Worm (Caenorhabditis elegans) whole organism, L1 larva: ENCODE results near the gene Y15E3A.5.
A peak's percentile ranks its signal among the peaks of the same experiment; 100 is the strongest.

ENCODE experiments used
- aly-2 ChIP-seq: fragments of 150-350 bp; optimal IDR thresholded peaks from 2 replicates; lab custom pipeline; 2014; ENCODE audit warnings: missing biosample characterization, missing genetic modification characterization
- blmp-1 ChIP-seq: fragments of 150-350 bp; optimal IDR thresholded peaks from 2 replicates; lab custom pipeline; 2014; ENCODE audit warnings: missing biosample characterization, missing genetic modification characterization
- ceh-63 ChIP-seq: fragments of 200-800 bp; sonication (Bioruptor generic); optimal IDR thresholded peaks from 2 replicates; lab custom pipeline; 2018; ENCODE audit warnings: mild to moderate bottlenecking, missing genetic modification characterization, missing compliant biosample characterization
- ceh-8 ChIP-seq: fragments of 200-800 bp; sonication (Bioruptor generic); optimal IDR thresholded peaks from 2 replicates; lab custom pipeline; 2018; ENCODE audit warnings: mild to moderate bottlenecking, missing genetic modification characterization, moderate library complexity, missing compliant biosample characterization
- ceh-82 ChIP-seq, 3 experiments: fragments of 150-350 bp in 1 of 3; sonication (generic microtip) in 2 of 3; optimal IDR thresholded peaks; 2 replicates each; lab custom pipeline; 2014 to 2017; ENCODE audit warnings: missing biosample characterization in 3 of 3, missing genetic modification characterization in 3 of 3
- dsc-1 ChIP-seq: sonication (generic microtip); optimal IDR thresholded peaks from 2 replicates; lab custom pipeline; 2016; ENCODE audit warnings: mild to moderate bottlenecking, missing genetic modification characterization, missing compliant biosample characterization
- efl-1 ChIP-seq, 4 experiments: fragments of 150-350 bp; optimal IDR thresholded peaks in 3 of 4; peaks in 1 of 4; 1 replicate in 1 of 4; 2 replicates in 3 of 4; lab custom pipeline; 2014; ENCODE audit warnings: missing biosample characterization in 2 of 4, missing genetic modification characterization in 2 of 4, missing genetic modification reagents in 2 of 4
- efl-3 ChIP-seq: fragments of 200-800 bp; sonication (Bioruptor generic); optimal IDR thresholded peaks from 2 replicates; lab custom pipeline; 2018; ENCODE audit warnings: mild to moderate bottlenecking, missing genetic modification characterization, missing compliant biosample characterization
- elt-2 ChIP-seq: sonication (generic microtip); optimal IDR thresholded peaks from 2 replicates; lab custom pipeline; 2016; ENCODE audit warnings: missing genetic modification characterization, mild to moderate bottlenecking, inconsistent platforms, missing compliant biosample characterization, missing genetic modification reagents
- elt-3 ChIP-seq, 6 experiments: fragments of 150-350 bp in 1 of 6; sonication (generic microtip); optimal IDR thresholded peaks; 2 replicates each; lab custom pipeline; 2017 to 2018; ENCODE audit warnings: missing biosample characterization in 6 of 6, missing genetic modification characterization in 6 of 6, inconsistent platforms in 1 of 6
- ets-5 ChIP-seq: fragments of 200-800 bp; sonication (Bioruptor generic); IDR thresholded peaks from 2 replicates; pipeline ENCODE4 v1.3.6; 2022; ENCODE audit warnings: missing genetic modification characterization, missing compliant biosample characterization
- fos-1 ChIP-seq: fragments of 150-350 bp; optimal IDR thresholded peaks from 2 replicates; lab custom pipeline; 2014; ENCODE audit warnings: missing biosample characterization, missing genetic modification characterization
- grh-1 ChIP-seq: fragments of 200-800 bp; sonication (Bioruptor generic); IDR thresholded peaks from 2 replicates; pipeline ENCODE4 v1.3.6; 2022; ENCODE audit warnings: missing genetic modification reagents, missing genetic modification characterization, missing compliant biosample characterization
- hlh-4 ChIP-seq: sonication (generic microtip); optimal IDR thresholded peaks from 2 replicates; lab custom pipeline; 2016; ENCODE audit warnings: mild to moderate bottlenecking, missing genetic modification characterization, missing compliant biosample characterization
- irx-1 ChIP-seq: sonication (generic microtip); optimal IDR thresholded peaks from 2 replicates; lab custom pipeline; 2016; ENCODE audit warnings: missing genetic modification characterization, missing compliant biosample characterization
- jun-1 ChIP-seq: fragments of 150-350 bp; optimal IDR thresholded peaks from 2 replicates; lab custom pipeline; 2014; ENCODE audit warnings: missing biosample characterization, missing genetic modification reagents, missing genetic modification characterization
- lin-14 ChIP-seq: fragments of 200-800 bp; sonication (Bioruptor generic); optimal IDR thresholded peaks from 2 replicates; lab custom pipeline; 2018; ENCODE audit warnings: mild to moderate bottlenecking, missing genetic modification characterization, moderate library complexity, missing compliant biosample characterization
- lin-15B ChIP-seq: fragments of 150-350 bp; sonication (generic microtip); optimal IDR thresholded peaks from 3 replicates; lab custom pipeline; 2014; ENCODE audit warnings: missing biosample characterization, missing genetic modification characterization
- lin-35 ChIP-seq, 2 experiments: fragments of 150-350 bp; optimal IDR thresholded peaks; 2 replicates each; lab custom pipeline; 2014; ENCODE audit warnings: missing biosample characterization in 2 of 2, missing genetic modification characterization in 2 of 2, missing genetic modification reagents in 2 of 2
- lsy-2 ChIP-seq, 2 experiments: fragments of 150-350 bp; optimal IDR thresholded peaks; 2 replicates each; lab custom pipeline; 2014; ENCODE audit warnings: missing biosample characterization in 2 of 2, missing genetic modification characterization in 2 of 2
- mab-9 ChIP-seq: fragments of 200-800 bp; sonication (Bioruptor generic); IDR thresholded peaks from 2 replicates; pipeline ENCODE4 v1.3.6; 2022; ENCODE audit warnings: missing genetic modification reagents, missing genetic modification characterization, missing compliant biosample characterization
- mep-1 ChIP-seq: fragments of 150-350 bp; optimal IDR thresholded peaks from 2 replicates; lab custom pipeline; 2014; ENCODE audit warnings: missing biosample characterization, missing genetic modification characterization
- nhr-11 ChIP-seq: fragments of 150-350 bp; optimal IDR thresholded peaks from 2 replicates; lab custom pipeline; 2014; ENCODE audit warnings: missing biosample characterization, missing genetic modification characterization
- nhr-20 ChIP-seq: sonication (generic microtip); optimal IDR thresholded peaks from 2 replicates; lab custom pipeline; 2016; ENCODE audit warnings: mild to moderate bottlenecking, missing genetic modification characterization, missing compliant biosample characterization
- nhr-28 ChIP-seq: fragments of 150-350 bp; optimal IDR thresholded peaks from 2 replicates; lab custom pipeline; 2014; ENCODE audit warnings: missing biosample characterization, missing genetic modification characterization
- nhr-47 ChIP-seq: sonication (generic microtip); optimal IDR thresholded peaks from 2 replicates; lab custom pipeline; 2016; ENCODE audit warnings: mild to moderate bottlenecking, missing genetic modification characterization, moderate library complexity, missing compliant biosample characterization
- nhr-71 ChIP-seq: sonication (generic microtip); optimal IDR thresholded peaks from 2 replicates; lab custom pipeline; 2016; ENCODE audit warnings: mild to moderate bottlenecking, missing genetic modification characterization, moderate library complexity, missing compliant biosample characterization
- nhr-76 ChIP-seq: sonication (generic microtip); optimal IDR thresholded peaks from 2 replicates; lab custom pipeline; 2017; ENCODE audit warnings: missing biosample characterization, missing genetic modification characterization
- nhr-84 ChIP-seq: sonication (generic microtip); optimal IDR thresholded peaks from 2 replicates; lab custom pipeline; 2017; ENCODE audit warnings: missing biosample characterization, missing genetic modification characterization
- nhr-85 ChIP-seq: sonication (generic microtip); peaks from one replicate; lab custom pipeline; 2016; ENCODE audit warnings: missing genetic modification characterization, inconsistent platforms, missing compliant biosample characterization
- nhr-90 ChIP-seq: sonication (generic microtip); optimal IDR thresholded peaks from 2 replicates; lab custom pipeline; 2016; ENCODE audit warnings: mild to moderate bottlenecking, missing genetic modification characterization, missing compliant biosample characterization; ENCODE audit not compliant: poor library complexity
- pag-3 ChIP-seq: sonication (generic microtip); optimal IDR thresholded peaks from 2 replicates; lab custom pipeline; 2017; ENCODE audit warnings: missing genetic modification characterization, mild to moderate bottlenecking, missing compliant biosample characterization, antibody characterized with exemption, borderline replicate concordance; ENCODE audit not compliant: insufficient read depth
- pqm-1 ChIP-seq: sonication (generic microtip); optimal IDR thresholded peaks from 3 replicates; lab custom pipeline; 2017; ENCODE audit warnings: missing biosample characterization, missing genetic modification characterization
- rnt-1 ChIP-seq: sonication (generic microtip); optimal IDR thresholded peaks from 2 replicates; lab custom pipeline; 2016; ENCODE audit warnings: mild to moderate bottlenecking, missing genetic modification characterization, moderate library complexity, missing compliant biosample characterization
- snu-23 ChIP-seq: sonication (generic microtip); optimal IDR thresholded peaks from 2 replicates; lab custom pipeline; 2016; ENCODE audit warnings: missing genetic modification characterization, missing compliant biosample characterization
- sup-37 ChIP-seq: fragments of 200-800 bp; sonication (Bioruptor generic); optimal IDR thresholded peaks from 2 replicates; lab custom pipeline; 2018; ENCODE audit warnings: mild to moderate bottlenecking, missing genetic modification characterization, missing compliant biosample characterization
- tlp-1 ChIP-seq: fragments of 150-350 bp; optimal IDR thresholded peaks from 2 replicates; lab custom pipeline; 2014; ENCODE audit warnings: missing biosample characterization, missing genetic modification characterization
- unc-130 ChIP-seq: fragments of 150-350 bp; optimal IDR thresholded peaks from 2 replicates; lab custom pipeline; 2017; ENCODE audit warnings: missing biosample characterization, missing genetic modification characterization, inconsistent platforms
- unc-30 ChIP-seq: sonication (generic microtip); optimal IDR thresholded peaks from 2 replicates; lab custom pipeline; 2017; ENCODE audit warnings: missing biosample characterization, missing genetic modification characterization
- unc-86 ChIP-seq: sonication (generic microtip); optimal IDR thresholded peaks from 2 replicates; lab custom pipeline; 2016; ENCODE audit warnings: missing genetic modification characterization, missing compliant biosample characterization
- unc-98 ChIP-seq: fragments of 200-800 bp; sonication (Bioruptor generic); IDR thresholded peaks from 2 replicates; pipeline ENCODE4 v1.3.6; 2022; ENCODE audit warnings: missing genetic modification characterization, missing compliant biosample characterization
- vab-15 ChIP-seq: sonication (generic microtip); optimal IDR thresholded peaks from 2 replicates; lab custom pipeline; 2017; ENCODE audit warnings: missing genotype, mild to moderate bottlenecking, missing genetic modification characterization, missing compliant biosample characterization
- xbp-1 ChIP-seq: sonication (generic microtip); optimal IDR thresholded peaks from 2 replicates; lab custom pipeline; 2016; ENCODE audit warnings: missing genetic modification characterization, missing compliant biosample characterization
- zag-1 ChIP-seq: fragments of 150-350 bp; optimal IDR thresholded peaks from 2 replicates; lab custom pipeline; 2014; ENCODE audit warnings: missing biosample characterization, missing genetic modification characterization
- zip-4 ChIP-seq: fragments of 200-800 bp; sonication (Bioruptor generic); optimal IDR thresholded peaks from 2 replicates; lab custom pipeline; 2018; ENCODE audit warnings: mild to moderate bottlenecking, missing genetic modification characterization, moderate library complexity, missing compliant biosample characterization

Gene Y15E3A.5

ce11 chrX:15325709-15326108 is 14.6 kb upstream of the Y15E3A.5 start, which contains the start of gene Y15E3A.3:
Y15E3A.3 (minus strand) TSS chrX:15325809.
- no peak for TF ChIP-seq unc-30
- TF ChIP-seq dsc-1, result no peak
- no peak for TF ChIP-seq nhr-90
- no peak for TF ChIP-seq jun-1 (tag; lab: Kevin White, UChicago)
- no peak for TF ChIP-seq hlh-4 (tag; lab: Kevin White, UChicago)
- TF ChIP-seq ceh-63 (GFP tag; lab: Kevin White, UChicago), result no peak
- TF ChIP-seq irx-1 (tag; lab: Kevin White, UChicago), result no peak
- no peak for TF ChIP-seq zip-4 (GFP tag; lab: Kevin White, UChicago)
- TF ChIP-seq nhr-76 (tag; lab: Kevin White, UChicago), result no peak
- TF ChIP-seq nhr-85 (tag; lab: Kevin White, UChicago), result no peak
- TF ChIP-seq tlp-1 (tag; lab: Kevin White, UChicago), result no peak
- TF ChIP-seq pag-3 (tag; lab: Kevin White, UChicago), result no peak
- no peak for TF ChIP-seq vab-15 (tag; lab: Kevin White, UChicago)
- TF ChIP-seq grh-1 (GFP tag; lab: Robert Waterston, UW), result no peak
- TF ChIP-seq elt-2, result no peak
- no peak for TF ChIP-seq unc-130 (tag; lab: Kevin White, UChicago)
- TF ChIP-seq nhr-28, result no peak
- no peak for TF ChIP-seq mab-9 (GFP tag; lab: Robert Waterston, UW)
- TF ChIP-seq fos-1 (tag; lab: Kevin White, UChicago), result no peak

ce11 chrX:15327238-15327637 is 13.1 kb upstream of the Y15E3A.5 start:
- TF ChIP-seq nhr-47 (tag; lab: Kevin White, UChicago), result peak; percentile 2
- peak; percentile 21 for TF ChIP-seq efl-3 (GFP tag; lab: Kevin White, UChicago)
- TF ChIP-seq elt-3 (tag; optimal IDR thresholded peaks at IDR 0.05; lab: Kevin White, UChicago), result peak in 3 of 6 experiments; percentile 49 to 56 (median 54)
- TF ChIP-seq nhr-11 (tag; lab: Kevin White, UChicago), result no peak
- TF ChIP-seq snu-23, result peak; percentile 71
- peak; percentile 99 for TF ChIP-seq nhr-85 (tag; lab: Kevin White, UChicago)
- TF ChIP-seq nhr-76 (tag; lab: Kevin White, UChicago), result no peak
- peak; percentile 80 for TF ChIP-seq blmp-1 (tag; lab: Kevin White, UChicago)
- TF ChIP-seq ceh-63 (GFP tag; lab: Kevin White, UChicago), result no peak
- no peak for TF ChIP-seq nhr-84 (tag; lab: Kevin White, UChicago)
- TF ChIP-seq mab-9 (GFP tag; lab: Robert Waterston, UW), result no peak
- TF ChIP-seq ceh-82 (tag; optimal IDR thresholded peaks at IDR 0.05; lab: Kevin White, UChicago), result no peak
- TF ChIP-seq unc-130 (tag; lab: Kevin White, UChicago), result no peak
- TF ChIP-seq irx-1 (tag; lab: Kevin White, UChicago), result peak; percentile 51
- TF ChIP-seq rnt-1 (tag; lab: Kevin White, UChicago), result peak; percentile 21
- TF ChIP-seq efl-1 (optimal IDR thresholded peaks at IDR 0.05; lab: Kevin White, UChicago), result no peak
- no peak for TF ChIP-seq efl-1 (GFP tag; optimal IDR thresholded peaks at IDR 0.05 in 1 of 2; lab: Kevin White, UChicago)
- TF ChIP-seq lin-35 (GFP tag; optimal IDR thresholded peaks at IDR 0.05; lab: Kevin White, UChicago), result peak in 1 of 2 experiments; percentile 15
- TF ChIP-seq aly-2 (tag; lab: Kevin White, UChicago), result no peak
- TF ChIP-seq unc-86 (tag; lab: Kevin White, UChicago), result no peak
- peak; percentile 32 for TF ChIP-seq nhr-90
- TF ChIP-seq ceh-8, result no peak
- TF ChIP-seq lin-14, result peak; percentile 84
- peak; percentile 54 for TF ChIP-seq nhr-71 (tag; lab: Kevin White, UChicago)
- no peak for TF ChIP-seq zag-1 (tag; lab: Kevin White, UChicago)
- TF ChIP-seq mep-1 (tag; lab: Kevin White, UChicago), result peak; percentile 55
- TF ChIP-seq pqm-1 (tag; lab: Kevin White, UChicago), result no peak
- TF ChIP-seq sup-37, result no peak
- TF ChIP-seq xbp-1 (tag; lab: Kevin White, UChicago), result no peak
- TF ChIP-seq nhr-20 (tag; lab: Kevin White, UChicago), result peak; percentile 67
- no peak for TF ChIP-seq dsc-1
- TF ChIP-seq ets-5 (GFP tag; lab: Robert Waterston, UW), result no peak
- TF ChIP-seq lsy-2 (tag; optimal IDR thresholded peaks at IDR 0.05; lab: Kevin White, UChicago), result peak; percentile 2 to 43
- no peak for TF ChIP-seq unc-30
- TF ChIP-seq grh-1 (GFP tag; lab: Robert Waterston, UW), result peak; percentile 25; the same call in 1 of the 2 replicates
- TF ChIP-seq unc-98 (GFP tag; lab: Robert Waterston, UW), result no peak
- no peak for TF ChIP-seq lin-15B (tag; lab: Kevin White, UChicago)
